Worm (Caenorhabditis elegans): ENCODE data around the gene F33G12.7.

The F33G12.7 gene

DNA sequence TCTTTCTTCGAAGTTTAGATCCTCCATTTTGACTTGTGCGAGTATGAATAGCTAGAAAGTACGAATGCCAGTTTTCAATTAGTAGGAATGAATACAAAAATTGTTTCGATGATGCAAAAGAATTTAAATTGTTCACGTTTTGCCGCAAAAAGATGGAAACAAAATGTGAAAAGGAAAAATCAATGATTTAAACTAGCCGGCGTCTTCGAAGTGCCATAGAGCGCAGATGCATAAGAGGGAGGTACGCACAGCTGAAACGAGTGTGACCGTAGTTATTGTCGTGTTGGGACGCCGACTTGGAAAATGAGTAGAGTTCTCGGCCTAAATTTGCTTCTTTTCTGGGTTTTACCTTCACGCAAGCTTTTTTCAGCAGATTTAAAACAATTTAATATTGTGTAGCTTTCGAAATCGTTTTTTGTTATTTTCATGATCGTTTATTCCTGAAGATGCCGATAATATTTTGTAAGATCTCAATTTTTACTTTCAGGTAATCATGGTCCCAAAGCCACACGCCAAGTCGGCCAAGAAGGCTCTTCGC lies 14.7 kb upstream of the F33G12.7 start, which contains the start of the genes ify-1 and rpl-22 (continued):
- TF ChIP-seq nhr-120 (GFP tag; IDR thresholded peaks at IDR 0.05) (no peak), rcor-1 (GFP tag; IDR thresholded peaks at IDR 0.05) (peak; percentile 89), sea-2 (GFP tag; IDR thresholded peaks at IDR 0.05) (no peak), egl-18 (GFP tag; IDR thresholded peaks at IDR 0.05) (no peak), lin-35 (GFP tag; optimal IDR thresholded peaks at IDR 0.05) (peak; percentile 8 to 91 (median 70)), athp-1 (tag; optimal IDR thresholded peaks at IDR 0.05) (peak; percentile 73), F22D6.2 (tag; optimal IDR thresholded peaks at IDR 0.05) (no peak), hmg-20 (GFP tag; IDR thresholded peaks at IDR 0.05) (peak; percentile 48; the same call in 1 of the 2 replicates), ama-1 (optimal IDR thresholded peaks at IDR 0.05) (no peak), ama-1 (GFP tag; optimal IDR thresholded peaks at IDR 0.05) (no peak), nhr-179 (tag; optimal IDR thresholded peaks at IDR 0.05) (no peak), lsy-27 (tag; optimal IDR thresholded peaks at IDR 0.05; ENCODE audit: borderline replicate concordance, insufficient read depth) (no peak), hlh-26 (GFP tag; conservative IDR thresholded peaks at IDR 0.05) (no peak), ceh-79 (tag; optimal IDR thresholded peaks at IDR 0.05) (no peak)

DNA sequence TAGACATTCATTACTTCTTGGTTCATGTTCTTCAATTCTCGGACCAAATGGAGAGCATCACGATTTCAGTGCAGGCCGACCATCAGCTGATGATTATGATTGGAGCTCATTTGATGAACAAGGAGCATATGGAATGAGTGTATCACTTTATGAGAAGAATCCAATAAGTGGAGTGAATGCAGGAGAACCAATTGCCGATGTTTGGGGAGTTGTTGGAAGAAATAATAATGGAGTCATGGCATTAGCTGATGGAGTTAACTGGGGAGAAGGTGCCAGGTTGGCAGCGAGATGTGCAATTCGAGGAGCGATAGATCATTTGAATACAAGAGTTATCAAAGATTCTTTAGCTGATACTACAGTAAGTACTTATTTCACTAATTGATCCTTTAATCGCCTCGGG lies 10.3 kb upstream of the F33G12.7 start:
- TF ChIP-seq T26A5.8 (tag; optimal IDR thresholded peaks at IDR 0.05) = no peak
- TF ChIP-seq aptf-3 (GFP tag; IDR thresholded peaks at IDR 0.05) = no peak
- TF ChIP-seq efl-1 (GFP tag; optimal IDR thresholded peaks at IDR 0.05) = no peak

DNA sequence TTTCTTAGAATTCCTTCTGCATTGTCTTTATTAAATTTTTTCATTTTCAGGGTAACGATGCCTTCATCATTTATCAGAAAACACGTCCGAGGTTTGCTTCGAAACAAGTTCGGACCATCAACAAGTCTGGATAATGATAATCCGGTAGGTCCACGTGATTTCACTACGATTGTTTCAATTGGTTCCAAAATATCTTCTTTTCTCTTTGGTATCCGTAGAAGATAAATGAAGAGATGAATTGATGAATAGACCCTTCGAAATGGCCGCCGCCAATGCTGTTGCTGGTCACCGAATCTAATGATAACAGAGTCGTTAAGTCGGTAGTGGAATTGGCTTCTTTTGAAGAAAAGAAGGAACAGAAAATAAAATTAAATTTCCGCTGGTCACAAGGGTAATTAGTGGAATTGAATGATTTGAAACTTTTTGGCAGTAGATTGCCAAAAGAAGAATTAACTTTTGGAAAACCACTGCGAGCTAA lies 9.4 kb upstream of the F33G12.7 start, which contains the start of gene F33G12.6:
TSS of gene F33G12.6 (plus strand) at position 51 of the 478 bp plus-strand sequence.
- TF ChIP-seq C06A6.2 (GFP tag; conservative IDR thresholded peaks at IDR 0.05) = no peak
- no peak for TF ChIP-seq mxl-1 (tag; optimal IDR thresholded peaks at IDR 0.05)
- TF ChIP-seq dpl-1 (GFP tag; optimal IDR thresholded peaks at IDR 0.05) = no peak
- no peak for TF ChIP-seq nhr-27 (tag; optimal IDR thresholded peaks at IDR 0.05)
- no peak for TF ChIP-seq tlf-1 (GFP tag; optimal IDR thresholded peaks at IDR 0.05)
- no peak for TF ChIP-seq Y67H2A.10 (GFP tag; conservative IDR thresholded peaks at IDR 0.05)
- TF ChIP-seq T07F8.4 (tag; optimal IDR thresholded peaks at IDR 0.05) = no peak
- TF ChIP-seq attf-3 (GFP tag; conservative IDR thresholded peaks at IDR 0.05) = no peak
- TF ChIP-seq let-526 (GFP tag; IDR thresholded peaks at IDR 0.05) = no peak
- TF ChIP-seq mes-4 (tag; optimal IDR thresholded peaks at IDR 0.05) = no peak
- TF ChIP-seq let-607 (tag; optimal IDR thresholded peaks at IDR 0.05) = no peak
- no peak for TF ChIP-seq mel-28 (tag; optimal IDR thresholded peaks at IDR 0.05; ENCODE audit: borderline replicate concordance)
- no peak for TF ChIP-seq sdz-38 (tag; optimal IDR thresholded peaks at IDR 0.05)
- no peak for TF ChIP-seq attf-5 (GFP tag; optimal IDR thresholded peaks at IDR 0.05)
- no peak for TF ChIP-seq hmg-1.2 (GFP tag; IDR thresholded peaks at IDR 0.05)
- no peak for TF ChIP-seq lir-1 (GFP tag; conservative IDR thresholded peaks at IDR 0.05)

DNA sequence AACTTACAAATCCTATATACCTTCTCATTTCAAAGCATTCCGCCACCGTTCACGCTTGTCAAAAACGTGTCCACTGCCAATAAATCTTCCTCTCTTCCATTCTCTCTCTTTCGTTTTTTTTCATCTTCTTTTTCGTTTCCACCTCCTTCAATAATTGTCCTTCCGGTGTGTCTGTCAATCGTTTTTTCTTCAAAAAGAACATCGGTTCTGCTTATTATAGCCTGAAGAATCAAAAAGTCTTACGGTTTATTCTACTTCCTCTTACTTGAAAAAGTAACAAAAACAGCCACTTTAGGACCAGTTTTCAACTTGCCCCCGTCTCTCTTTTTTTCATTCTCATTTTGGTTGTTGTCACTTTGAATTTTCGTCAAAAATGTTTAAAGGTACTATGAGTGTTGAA lies 8.8 kb upstream of the F33G12.7 start:
- TF ChIP-seq madf-8 (GFP tag; conservative IDR thresholded peaks at IDR 0.05) (no peak), unc-62 (GFP tag; optimal IDR thresholded peaks at IDR 0.05) (peak; percentile 37), lin-40 (tag; optimal IDR thresholded peaks at IDR 0.05) (peak; percentile 45), ceh-27 (GFP tag; optimal IDR thresholded peaks at IDR 0.05) (peak; percentile 47)

Data from whole organism, young adult.